Fruit fly (Drosophila melanogaster): ENCODE results near the gene CG43288.
A peak's percentile ranks its signal among the peaks of the same experiment; 100 is the strongest.

The CG43288 gene

DNA sequence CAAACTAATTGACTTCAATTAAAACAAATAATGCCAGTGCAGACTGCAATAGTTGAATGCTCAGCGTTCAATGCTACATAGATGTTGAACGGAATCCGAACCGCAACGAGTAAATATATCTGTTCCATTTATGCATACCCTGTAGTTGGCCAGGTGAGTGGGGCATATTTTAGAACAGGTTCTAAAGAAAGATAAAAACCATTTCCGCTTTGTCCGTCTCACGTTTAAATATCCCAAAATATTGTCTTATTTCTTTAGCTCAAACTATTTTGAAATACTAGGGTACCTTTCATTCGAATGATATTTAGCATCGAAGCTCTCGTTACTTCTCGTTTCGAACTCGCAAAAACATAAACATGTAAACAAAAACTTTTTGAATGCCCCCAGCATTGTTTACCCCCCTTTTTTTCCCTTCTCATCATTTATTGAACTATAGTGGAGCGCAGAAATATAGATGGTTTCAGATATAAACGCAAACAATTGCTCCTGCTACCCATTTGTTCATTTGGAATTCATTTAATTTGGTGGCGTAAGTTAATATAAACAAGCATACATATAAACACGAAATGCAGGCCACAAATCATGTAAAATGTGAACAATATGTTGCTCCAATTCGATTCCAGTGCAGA lies 40.6 kb upstream of the CG43288 start:
- TF ChIP-seq row (GFP tag; IDR thresholded peaks at IDR 0.05) = peak; percentile 63
- TF ChIP-seq HLH3B (GFP tag; IDR thresholded peaks at IDR 0.05) = 0 out of 2 replicates have a peak, but pooled peaks have one; percentile 38
- TF ChIP-seq CG11504 (tag; optimal IDR thresholded peaks at IDR 0.05) = peak; percentile 53
- peak in 1 of 2 experiments; percentile 38 for TF ChIP-seq Hr51 (GFP tag; optimal IDR thresholded peaks at IDR 0.05)
- peak; percentile 21 for TF ChIP-seq fd96Cb (tag; optimal IDR thresholded peaks at IDR 0.05)
- TF ChIP-seq ac (GFP tag; optimal IDR thresholded peaks at IDR 0.05) = no peak
- TF ChIP-seq unpg (GFP tag; optimal IDR thresholded peaks at IDR 0.05) = peak; percentile 35
- peak; percentile 34; the same call in 1 of the 2 replicates for TF ChIP-seq Rfx (GFP tag; IDR thresholded peaks at IDR 0.05)
- peak; percentile 60 for TF ChIP-seq gem (tag; optimal IDR thresholded peaks at IDR 0.05)
- peak; percentile 43; the same call in 1 of the 2 replicates for TF ChIP-seq Xrp1 (GFP tag; IDR thresholded peaks at IDR 0.05)
- peak; percentile 37 for TF ChIP-seq dmrt99B (tag; optimal IDR thresholded peaks at IDR 0.05)
- TF ChIP-seq dm (GFP tag; optimal IDR thresholded peaks at IDR 0.05) = no peak
- no peak for TF ChIP-seq Nf-YA (GFP tag; IDR thresholded peaks at IDR 0.05)
- 0 out of 3 replicates have a peak, but pooled peaks have one; percentile 17 for TF ChIP-seq Dbx (GFP tag; IDR thresholded peaks at IDR 0.05)
- TF ChIP-seq Rx (GFP tag; IDR thresholded peaks at IDR 0.05) = 0 out of 2 replicates have a peak, but pooled peaks have one; percentile 26
- peak; percentile 7 for TF ChIP-seq az2 (GFP tag; optimal IDR thresholded peaks at IDR 0.05)
- TF ChIP-seq E2f1 (GFP tag; IDR thresholded peaks at IDR 0.05) = no peak
- peak; percentile 33 for TF ChIP-seq Blimp-1 (GFP tag; optimal IDR thresholded peaks at IDR 0.05)
- no peak for TF ChIP-seq tll (GFP tag; optimal IDR thresholded peaks at IDR 0.05)
- 0 out of 2 replicates have a peak, but pooled peaks have one; percentile 22 for TF ChIP-seq CG14014 (GFP tag; IDR thresholded peaks at IDR 0.05)
- TF ChIP-seq CG2712 (tag; optimal IDR thresholded peaks at IDR 0.05) = peak; percentile 20
- no peak for TF ChIP-seq Fer2 (tag; optimal IDR thresholded peaks at IDR 0.05)
- TF ChIP-seq CG15514 (GFP tag; optimal IDR thresholded peaks at IDR 0.05) = no peak
- peak; percentile 20 for TF ChIP-seq CG30403 (GFP tag; optimal IDR thresholded peaks at IDR 0.05)
- peak; percentile 27 for TF ChIP-seq CG2120 (GFP tag; optimal IDR thresholded peaks at IDR 0.05)
- TF ChIP-seq org-1 (GFP tag; optimal IDR thresholded peaks at IDR 0.05) = no peak
- 0 out of 2 replicates have a peak, but pooled peaks have one; percentile 14 for TF ChIP-seq CG4730 (GFP tag; IDR thresholded peaks at IDR 0.05)
- TF ChIP-seq CG14667 (GFP tag; IDR thresholded peaks at IDR 0.05) = peak; percentile 24; the same call in 1 of the 2 replicates
- TF ChIP-seq Sox102F (GFP tag; optimal IDR thresholded peaks at IDR 0.05) = peak; percentile 49
- peak; percentile 52 for TF ChIP-seq Ptx1 (GFP tag; IDR thresholded peaks at IDR 0.05)
- TF ChIP-seq bsh (GFP tag; optimal IDR thresholded peaks at IDR 0.05) = peak in 1 of 2 experiments; percentile 44
- TF ChIP-seq seq (GFP tag; IDR thresholded peaks at IDR 0.05) = 0 out of 2 replicates have a peak, but pooled peaks have one; percentile 24
- no peak for TF ChIP-seq CG17361 (GFP tag; IDR thresholded peaks at IDR 0.05)
- peak; percentile 21 for TF ChIP-seq CG12391 (tag; optimal IDR thresholded peaks at IDR 0.05)
- 0 out of 3 replicates have a peak, but pooled peaks have one; percentile 32 for TF ChIP-seq zfh1 (GFP tag; IDR thresholded peaks at IDR 0.05)
- TF ChIP-seq CG7372 (GFP tag; IDR thresholded peaks at IDR 0.05) = no peak
- TF ChIP-seq Xbp1 (GFP tag; optimal IDR thresholded peaks at IDR 0.05) = peak; percentile 19
- TF ChIP-seq Med (GFP tag) = peak; percentile 84
- no peak for TF ChIP-seq HmgD (GFP tag; optimal IDR thresholded peaks at IDR 0.05)
- no peak for TF ChIP-seq CG10267 (tag; optimal IDR thresholded peaks at IDR 0.05)
- TF ChIP-seq E2f2 (GFP tag; IDR thresholded peaks at IDR 0.05) = peak; percentile 32
- TF ChIP-seq Ada2b (GFP tag; IDR thresholded peaks at IDR 0.05) = peak; percentile 34; the same call in 1 of the 2 replicates
- peak; percentile 23; the same call in 1 of the 2 replicates for TF ChIP-seq CG32532 (GFP tag; IDR thresholded peaks at IDR 0.05)
- no peak for TF ChIP-seq CG12236 (GFP tag; optimal IDR thresholded peaks at IDR 0.05)
- peak; percentile 20 for TF ChIP-seq CG18262 (tag; optimal IDR thresholded peaks at IDR 0.05)
- no peak for TF ChIP-seq hkb (optimal IDR thresholded peaks at IDR 0.05)
- TF ChIP-seq hkb (GFP tag; IDR thresholded peaks at IDR 0.05) = 0 out of 2 replicates have a peak, but pooled peaks have one; percentile 17
- TF ChIP-seq CG2678 (tag; optimal IDR thresholded peaks at IDR 0.05) = peak; percentile 35
- no peak for TF ChIP-seq sd (tag; optimal IDR thresholded peaks at IDR 0.05)
